Fruit fly (Drosophila melanogaster): ENCODE measurements around the gene CG9727.

The CG9727 gene

DNA sequence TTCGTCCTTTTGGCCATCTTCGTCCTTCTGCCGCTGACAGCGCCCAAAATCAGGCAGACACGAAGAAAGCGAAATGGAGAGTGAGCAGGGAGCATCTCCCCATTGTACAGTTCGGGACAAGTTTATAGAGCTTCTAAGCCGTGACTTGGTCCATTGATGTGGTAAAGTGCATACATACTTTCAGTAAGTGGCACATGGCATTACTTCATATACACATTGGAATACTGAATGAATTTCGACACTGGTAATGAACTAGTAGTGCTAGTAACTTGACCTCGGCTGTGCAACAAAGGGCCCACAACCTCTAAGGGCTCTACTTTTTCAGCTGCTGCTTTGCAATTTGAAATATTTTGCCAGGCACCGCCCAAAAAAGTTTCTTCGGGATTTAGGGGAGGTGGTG, 40.2 kb downstream of the CG9727 start (continued):
- TF ChIP-seq zen2 (GFP tag; IDR thresholded peaks at IDR 0.05; ENCODE audit: partially characterized antibody) = no peak
- TF ChIP-seq CkIIα-i1 (GFP tag; IDR thresholded peaks at IDR 0.05) = no peak
- peak; percentile 54 for TF ChIP-seq phol (tag; optimal IDR thresholded peaks at IDR 0.05)
- TF ChIP-seq seq (GFP tag; IDR thresholded peaks at IDR 0.05) = peak; percentile 77
- peak in 1 of 3 experiments; percentile 5 for TF ChIP-seq lola (GFP tag; optimal IDR thresholded peaks at IDR 0.05)
- TF ChIP-seq sima (GFP tag; optimal IDR thresholded peaks at IDR 0.05) = peak; percentile 55
- peak; percentile 10 for TF ChIP-seq Sry-δ (GFP tag; optimal IDR thresholded peaks at IDR 0.05)
- TF ChIP-seq Fer1 (GFP tag; optimal IDR thresholded peaks at IDR 0.05) = peak; percentile 90
- TF ChIP-seq CG1792 (GFP tag; optimal IDR thresholded peaks at IDR 0.05) = peak; percentile 41
- TF ChIP-seq CG1233 (GFP tag; optimal IDR thresholded peaks at IDR 0.05) = peak; percentile 66
- TF ChIP-seq Hey (tag; optimal IDR thresholded peaks at IDR 0.05) = peak; percentile 39
- TF ChIP-seq fd102C (GFP tag; optimal IDR thresholded peaks at IDR 0.05) = no peak
- TF ChIP-seq CG30431 (GFP tag; optimal IDR thresholded peaks at IDR 0.05) = peak; percentile 63
- TF ChIP-seq CG43689 (GFP tag; IDR thresholded peaks at IDR 0.05) = no peak
- no peak for TF ChIP-seq sqz (GFP tag; optimal IDR thresholded peaks at IDR 0.05)
- peak; percentile 24 for TF ChIP-seq CG12104 (GFP tag; optimal IDR thresholded peaks at IDR 0.05)
- no peak for TF ChIP-seq gfzf (GFP tag; optimal IDR thresholded peaks at IDR 0.05)
- TF ChIP-seq eve (GFP tag; optimal IDR thresholded peaks at IDR 0.05) = peak in 1 of 2 experiments; percentile 53
- TF ChIP-seq dmrt99B (tag; optimal IDR thresholded peaks at IDR 0.05) = peak; percentile 85
- TF ChIP-seq abd-A (tag; optimal IDR thresholded peaks at IDR 0.05) = no peak
- TF ChIP-seq Tbp (GFP tag; optimal IDR thresholded peaks at IDR 0.05) = no peak
- TF ChIP-seq CG3065 (GFP tag; optimal IDR thresholded peaks at IDR 0.05) = peak; percentile 31
- no peak for TF ChIP-seq pfk (GFP tag; optimal IDR thresholded peaks at IDR 0.05)
- TF ChIP-seq CG6791 (GFP tag; IDR thresholded peaks at IDR 0.05; ENCODE audit: partially characterized antibody) = no peak
- peak; percentile 35 for TF ChIP-seq CG3407 (GFP tag; optimal IDR thresholded peaks at IDR 0.05)
- TF ChIP-seq CG7372 (GFP tag; IDR thresholded peaks at IDR 0.05) = peak; percentile 69
- peak; percentile 79 for TF ChIP-seq CG12219 (GFP tag; optimal IDR thresholded peaks at IDR 0.05)
- TF ChIP-seq Rx (GFP tag; IDR thresholded peaks at IDR 0.05) = peak; percentile 86
- peak; percentile 34 for TF ChIP-seq odd (GFP tag; optimal IDR thresholded peaks at IDR 0.05)
- TF ChIP-seq H15 (GFP tag; IDR thresholded peaks at IDR 0.05) = no peak
- no peak for TF ChIP-seq CG1529 (GFP tag; optimal IDR thresholded peaks at IDR 0.05)
- TF ChIP-seq BEAF-32 (GFP tag; optimal IDR thresholded peaks at IDR 0.05) = no peak
- peak; percentile 73 for TF ChIP-seq Dip3 (GFP tag; optimal IDR thresholded peaks at IDR 0.05)
- peak; percentile 45 for TF ChIP-seq sug (tag; optimal IDR thresholded peaks at IDR 0.05)
- TF ChIP-seq Fer2 (tag; optimal IDR thresholded peaks at IDR 0.05) = peak; percentile 63
- TF ChIP-seq CG8089 (GFP tag; optimal IDR thresholded peaks at IDR 0.05) = peak; percentile 40
- peak; percentile 70 for TF ChIP-seq CG32772 (GFP tag; IDR thresholded peaks at IDR 0.05)
- no peak for TF ChIP-seq CG15073 (GFP tag; optimal IDR thresholded peaks at IDR 0.05)
- peak; percentile 86 for TF ChIP-seq CG6854 (GFP tag; optimal IDR thresholded peaks at IDR 0.05)
- peak; percentile 58 for TF ChIP-seq Atf-2 (GFP tag; optimal IDR thresholded peaks at IDR 0.05)
- peak; percentile 73 for TF ChIP-seq CG13296 (GFP tag; optimal IDR thresholded peaks at IDR 0.05)
- TF ChIP-seq CG8290 (GFP tag; optimal IDR thresholded peaks at IDR 0.05) = peak; percentile 10
- peak in 1 of 2 experiments; percentile 98 for TF ChIP-seq CG8290 (tag; optimal IDR thresholded peaks at IDR 0.05)
- peak; percentile 57 for TF ChIP-seq CG12391 (tag; optimal IDR thresholded peaks at IDR 0.05)
- TF ChIP-seq CG31365 (tag; optimal IDR thresholded peaks at IDR 0.05) = peak; percentile 60
- TF ChIP-seq slbo (GFP tag; IDR thresholded peaks at IDR 0.05) = peak; percentile 90
- no peak for TF ChIP-seq Stat92E (GFP tag; optimal IDR thresholded peaks at IDR 0.05)
- TF ChIP-seq tup (GFP tag; optimal IDR thresholded peaks at IDR 0.05) = no peak
- TF ChIP-seq CG2116 (GFP tag; optimal IDR thresholded peaks at IDR 0.05) = peak; percentile 30
- peak; percentile 35 for TF ChIP-seq CG11723 (GFP tag; optimal IDR thresholded peaks at IDR 0.05)
- TF ChIP-seq sd (tag; optimal IDR thresholded peaks at IDR 0.05) = peak; percentile 52

All from whole organism, embryonic.